Worm (Caenorhabditis elegans): Measurements from ENCODE around the gene nsun-5.

DNA sequence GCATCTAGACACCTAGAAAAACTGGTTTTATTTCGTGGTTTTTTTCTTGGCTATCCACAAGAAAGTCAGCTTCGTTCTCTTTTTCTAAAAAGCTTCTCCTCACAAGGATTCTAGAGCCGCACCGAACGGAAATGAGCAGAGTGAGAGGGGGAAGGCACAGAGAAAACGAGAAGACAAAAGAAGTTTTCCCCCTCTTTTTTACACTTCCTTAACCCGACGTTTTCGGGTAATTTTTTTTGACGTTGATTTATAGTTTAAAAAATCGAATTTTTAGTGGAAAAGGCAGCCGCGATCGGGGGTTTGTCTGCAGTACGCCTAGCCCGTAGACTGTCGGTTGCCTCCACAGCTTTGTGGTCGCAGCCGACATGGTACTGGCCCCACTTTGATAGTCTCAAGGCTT is 22.9 kb upstream of the nsun-5 start:
- TF ChIP-seq ztf-11 (tag; optimal IDR thresholded peaks at IDR 0.05) (no peak), ZK546.5 (tag; optimal IDR thresholded peaks at IDR 0.05) (no peak), unc-39 (tag; optimal IDR thresholded peaks at IDR 0.05) (no peak), nhr-11 (tag; optimal IDR thresholded peaks at IDR 0.05) (no peak)

All from whole organism, L2 larva.